Worm (Caenorhabditis elegans): ENCODE measurements around the gene K09F5.1.

The K09F5.1 gene

DNA sequence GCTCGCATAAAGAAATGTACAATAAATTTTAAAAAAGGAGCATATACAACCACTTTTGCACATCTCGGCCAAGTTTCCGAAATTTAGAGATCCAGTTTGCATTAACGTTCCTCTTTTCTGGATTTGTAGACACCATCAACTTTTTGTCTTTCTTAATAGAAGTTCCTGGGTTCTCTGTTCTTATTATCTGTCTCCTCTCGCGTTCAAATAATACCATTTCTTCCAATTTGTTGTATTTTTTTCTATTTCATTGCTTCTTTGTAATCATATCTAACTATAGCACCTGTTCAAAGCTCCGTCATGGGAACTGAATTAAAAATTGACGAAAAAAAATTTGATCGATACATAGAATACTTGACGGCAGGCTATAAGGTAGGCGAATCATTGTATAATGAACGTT, at the start of gene K09F5.1:
K09F5.1 (plus strand) TSS at position 301 of the 400 bp plus-strand sequence.
- TF ChIP-seq irx-1 (tag; optimal IDR thresholded peaks at IDR 0.05) (no peak), vab-15 (tag; optimal IDR thresholded peaks at IDR 0.05) (no peak), fkh-10 (GFP tag; optimal IDR thresholded peaks at IDR 0.05) (no peak)

ce11 chrX:7703863-7704262, 35.6 kb upstream of the K09F5.1 start:
- TF ChIP-seq ceh-88 (GFP tag; IDR thresholded peaks at IDR 0.05) (no peak), efl-1 (optimal IDR thresholded peaks at IDR 0.05) (no peak), efl-1 (GFP tag; optimal IDR thresholded peaks at IDR 0.05 in 1 of 2) (peak in 1 of 2 experiments; percentile 51)

ce11 chrX:7707031-7707430, 32.4 kb upstream of the K09F5.1 start, which contains the start of gene kvs-1:
Gene kvs-1, minus strand, starts transcription at chrX:7707131.
- TF ChIP-seq efl-1 (optimal IDR thresholded peaks at IDR 0.05): no peak
- peak in 1 of 2 experiments; percentile 49 for TF ChIP-seq efl-1 (GFP tag; optimal IDR thresholded peaks at IDR 0.05 in 1 of 2)
- no peak for TF ChIP-seq grh-1 (GFP tag; IDR thresholded peaks at IDR 0.05)
- TF ChIP-seq hpl-2 (GFP tag; optimal IDR thresholded peaks at IDR 0.05): no peak

DNA sequence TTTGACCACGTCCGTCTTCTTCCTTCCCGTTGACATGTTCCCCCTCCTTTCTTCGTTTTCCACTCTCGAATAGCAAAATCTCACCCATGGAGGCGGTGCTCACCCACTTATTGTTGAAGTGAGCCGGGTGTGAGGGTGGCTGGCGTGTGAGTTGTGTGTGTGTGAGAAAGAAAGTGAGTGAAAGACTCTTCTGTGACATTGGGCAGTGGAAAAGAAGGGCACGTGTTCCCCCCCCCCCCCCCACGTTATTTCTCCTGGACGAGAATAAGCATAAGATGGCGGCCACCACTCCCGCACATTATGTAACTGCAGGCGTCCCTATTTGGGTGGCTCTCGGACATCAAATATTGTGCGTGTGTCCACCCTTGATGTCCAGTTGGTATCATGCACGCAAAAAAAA, 29.3 kb upstream of the K09F5.1 start:
- TF ChIP-seq mab-9 (GFP tag; IDR thresholded peaks at IDR 0.05) (0 out of 2 replicates have a peak, but pooled peaks have one; percentile 30), lir-3 (tag; optimal IDR thresholded peaks at IDR 0.05; ENCODE audit: poor library complexity) (no peak), fkh-8 (tag; optimal IDR thresholded peaks at IDR 0.05) (peak; percentile 44), lin-14 (GFP tag; optimal IDR thresholded peaks at IDR 0.05) (peak; percentile 57), unc-130 (tag; optimal IDR thresholded peaks at IDR 0.05) (no peak), tbx-2 (tag; optimal IDR thresholded peaks at IDR 0.05) (no peak), nhr-84 (tag; optimal IDR thresholded peaks at IDR 0.05) (no peak), swsn-7 (tag; optimal IDR thresholded peaks at IDR 0.05) (no peak)

ce11 chrX:7710643-7711042, 28.8 kb upstream of the K09F5.1 start, which contains the start of gene K09F5.4:
Gene K09F5.4, minus strand, starts transcription at chrX:7710743.
- no peak for TF ChIP-seq pqm-1 (tag; optimal IDR thresholded peaks at IDR 0.05)
- no peak for TF ChIP-seq ceh-8 (GFP tag; optimal IDR thresholded peaks at IDR 0.05)
- TF ChIP-seq snu-23 (GFP tag; optimal IDR thresholded peaks at IDR 0.05): no peak
- no peak for TF ChIP-seq lsy-2 (tag; optimal IDR thresholded peaks at IDR 0.05)
- no peak for TF ChIP-seq mdl-1 (tag; optimal IDR thresholded peaks at IDR 0.05)
- no peak for TF ChIP-seq ceh-82 (tag; optimal IDR thresholded peaks at IDR 0.05)
- TF ChIP-seq tbx-2 (tag; optimal IDR thresholded peaks at IDR 0.05): no peak
- TF ChIP-seq sptf-1 (tag; optimal IDR thresholded peaks at IDR 0.05): no peak
- TF ChIP-seq fkh-10 (GFP tag; optimal IDR thresholded peaks at IDR 0.05): no peak
- no peak for TF ChIP-seq lin-14 (GFP tag; optimal IDR thresholded peaks at IDR 0.05)
- TF ChIP-seq jun-1 (tag; optimal IDR thresholded peaks at IDR 0.05): no peak
- no peak for TF ChIP-seq swsn-7 (tag; optimal IDR thresholded peaks at IDR 0.05)
- no peak for TF ChIP-seq pax-3 (tag; optimal IDR thresholded peaks at IDR 0.05)
- TF ChIP-seq alr-1 (tag; optimal IDR thresholded peaks at IDR 0.05; ENCODE audit: borderline replicate concordance): no peak
- TF ChIP-seq rnt-1 (tag; optimal IDR thresholded peaks at IDR 0.05): no peak

DNA sequence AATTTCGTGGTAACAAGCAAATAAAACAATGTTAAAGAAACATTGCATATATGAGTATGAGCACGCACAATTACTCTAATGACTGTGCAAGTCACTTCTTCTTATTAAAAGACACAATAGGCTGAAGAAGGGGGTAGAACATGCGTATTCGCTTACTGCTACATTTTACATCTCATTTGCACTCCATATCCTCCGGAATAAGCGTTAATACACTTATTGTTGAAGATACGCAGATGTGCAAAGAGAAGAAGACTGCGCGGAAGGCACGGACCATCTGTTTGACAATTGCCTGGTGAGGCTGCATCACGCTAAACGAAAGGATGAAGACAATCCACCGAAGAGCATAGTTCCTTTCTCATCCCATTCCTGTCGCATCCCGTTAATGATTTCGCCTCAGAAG, 26.6 kb upstream of the K09F5.1 start:
- TF ChIP-seq lin-14 (GFP tag; optimal IDR thresholded peaks at IDR 0.05): peak; percentile 37
- TF ChIP-seq fos-1 (tag; optimal IDR thresholded peaks at IDR 0.05): no peak

DNA sequence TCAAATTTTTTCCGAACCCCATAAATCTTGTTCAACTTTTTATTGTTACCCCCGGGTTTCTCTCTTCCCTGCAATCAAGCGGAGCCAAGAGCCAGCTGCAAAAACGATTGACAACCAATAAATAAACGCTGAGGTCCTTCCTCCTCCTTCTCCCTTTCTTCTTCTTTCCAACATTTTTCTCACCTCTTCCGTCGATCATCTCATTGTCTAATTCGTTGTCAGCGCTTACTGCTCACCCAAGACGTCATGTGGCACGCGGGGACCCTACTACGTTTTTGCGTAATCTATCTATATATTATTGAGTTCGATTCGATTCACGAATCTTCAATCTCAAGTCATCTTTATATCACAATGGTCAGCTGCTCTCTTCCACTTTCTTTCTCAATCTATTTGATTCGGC, 24.0 kb upstream of the K09F5.1 start:
- TF ChIP-seq ceh-88 (GFP tag; IDR thresholded peaks at IDR 0.05): no peak
- no peak for TF ChIP-seq ceh-90 (tag; optimal IDR thresholded peaks at IDR 0.05)
- TF ChIP-seq tbx-2 (tag; optimal IDR thresholded peaks at IDR 0.05): peak; percentile 19
- TF ChIP-seq mab-9 (GFP tag; IDR thresholded peaks at IDR 0.05): no peak
- no peak for TF ChIP-seq fkh-4 (tag; optimal IDR thresholded peaks at IDR 0.05; ENCODE audit: borderline replicate concordance)
- no peak for TF ChIP-seq efl-3 (GFP tag; optimal IDR thresholded peaks at IDR 0.05)
- peak; percentile 38 for TF ChIP-seq nhr-20 (tag; optimal IDR thresholded peaks at IDR 0.05)
- TF ChIP-seq fos-1 (tag; optimal IDR thresholded peaks at IDR 0.05): no peak
- no peak for TF ChIP-seq elt-2 (tag; optimal IDR thresholded peaks at IDR 0.05)
- TF ChIP-seq unc-98 (GFP tag; IDR thresholded peaks at IDR 0.05): no peak
- peak; percentile 68 for TF ChIP-seq rnt-1 (tag; optimal IDR thresholded peaks at IDR 0.05)
- peak; percentile 17 for TF ChIP-seq dsc-1 (tag; optimal IDR thresholded peaks at IDR 0.05)
- TF ChIP-seq ztf-11 (tag; optimal IDR thresholded peaks at IDR 0.05): no peak
- no peak for TF ChIP-seq ama-1 (optimal IDR thresholded peaks at IDR 0.05)
- peak; percentile 56 for TF ChIP-seq unc-130 (tag; optimal IDR thresholded peaks at IDR 0.05)
- TF ChIP-seq lsy-2 (tag; optimal IDR thresholded peaks at IDR 0.05): peak in 1 of 2 experiments; percentile 41
- TF ChIP-seq lin-13 (GFP tag; optimal IDR thresholded peaks at IDR 0.05): no peak
- TF ChIP-seq nhr-84 (tag; optimal IDR thresholded peaks at IDR 0.05): no peak
- TF ChIP-seq unc-86 (tag; optimal IDR thresholded peaks at IDR 0.05): no peak
- no peak for TF ChIP-seq ces-1 (GFP tag; optimal IDR thresholded peaks at IDR 0.05)
- TF ChIP-seq mep-1 (tag; optimal IDR thresholded peaks at IDR 0.05): no peak
